Fruit fly (Drosophila melanogaster) whole organism, embryonic: ENCODE results near the gene Dhdds.

Experiments used
- Adf1 ChIP-seq: fragments of 200-800 bp; sonication (Bioruptor generic); IDR thresholded peaks from 2 replicates; pipeline ENCODE4 v1.3.6; 2022; ENCODE audit warnings: missing biosample characterization, missing genetic modification characterization
- Bgb ChIP-seq: fragments of 200-800 bp; sonication (Bioruptor generic); IDR thresholded peaks from 2 replicates; pipeline ENCODE4 v1.3.6; 2022; ENCODE audit warnings: missing biosample characterization, missing genetic modification characterization; ENCODE audit not compliant: partially characterized antibody
- CG11695 ChIP-seq: fragments of 200-800 bp; sonication (Bioruptor generic); IDR thresholded peaks from 3 replicates; pipeline ENCODE4 v1.3.6; 2022; ENCODE audit warnings: missing biosample characterization, missing genetic modification characterization
- CG12942 ChIP-seq: fragments of 200-800 bp; sonication (Bioruptor generic); optimal IDR thresholded peaks from 3 replicates; lab custom pipeline; 2016; ENCODE audit warnings: missing biosample characterization, missing genetic modification characterization
- CG14965 ChIP-seq: fragments of 200-800 bp; sonication (Bioruptor generic); optimal IDR thresholded peaks from 2 replicates; lab custom pipeline; 2016; ENCODE audit warnings: missing biosample characterization, missing genetic modification characterization, borderline replicate concordance
- CG15011 ChIP-seq: fragments of 200-800 bp; sonication (Bioruptor generic); optimal IDR thresholded peaks from 3 replicates; lab custom pipeline; 2018; ENCODE audit warnings: missing biosample characterization, mild to moderate bottlenecking, missing genetic modification characterization
- CG17385 ChIP-seq: fragments of 200-800 bp; sonication (Bioruptor generic); optimal IDR thresholded peaks from 3 replicates; lab custom pipeline; 2018; ENCODE audit warnings: missing biosample characterization, mild to moderate bottlenecking, missing genetic modification characterization
- CG2202 ChIP-seq: fragments of 200-800 bp; sonication (Bioruptor generic); optimal IDR thresholded peaks from 2 replicates; lab custom pipeline; 2018; ENCODE audit warnings: missing biosample characterization, mild to moderate bottlenecking, missing genetic modification characterization
- CG32767 ChIP-seq: fragments of 200-800 bp; sonication (Bioruptor generic); IDR thresholded peaks from 2 replicates; pipeline ENCODE4 v1.3.6; 2022; ENCODE audit warnings: missing biosample characterization, missing genetic modification characterization
- CG32772 ChIP-seq: fragments of 200-800 bp; sonication (Bioruptor generic); IDR thresholded peaks from 2 replicates; pipeline ENCODE4 v1.3.6; 2022; ENCODE audit warnings: missing biosample characterization, missing genetic modification characterization
- CG42726 ChIP-seq: fragments of 200-800 bp; sonication (Bioruptor generic); IDR thresholded peaks from 2 replicates; pipeline ENCODE4 v1.3.6; 2022; ENCODE audit warnings: missing biosample characterization, missing genetic modification characterization; ENCODE audit not compliant: partially characterized antibody
- CG6272 ChIP-seq: fragments of 200-800 bp; sonication (Bioruptor generic); IDR thresholded peaks from 2 replicates; pipeline ENCODE4 v1.3.6; 2022; ENCODE audit warnings: missing biosample characterization, missing genetic modification characterization
- CG6654 ChIP-seq: fragments of 200-800 bp; sonication (Bioruptor generic); optimal IDR thresholded peaks from 2 replicates; lab custom pipeline; 2017; ENCODE audit warnings: missing biosample characterization, mild to moderate bottlenecking, missing genetic modification characterization
- CG7963 ChIP-seq: fragments of 200-800 bp; sonication (Bioruptor generic); IDR thresholded peaks from 3 replicates; pipeline ENCODE4 v1.3.6; 2022; ENCODE audit warnings: missing biosample characterization, missing genetic modification characterization; ENCODE audit not compliant: partially characterized antibody
- CG8281 ChIP-seq: fragments of 200-800 bp; sonication (Bioruptor generic); optimal IDR thresholded peaks from 2 replicates; lab custom pipeline; 2018; ENCODE audit warnings: missing biosample characterization, mild to moderate bottlenecking, missing genetic modification characterization, moderate library complexity
- CG8478 ChIP-seq: fragments of >200 bp; optimal IDR thresholded peaks from 2 replicates; lab custom pipeline; 2018
- CG9609 ChIP-seq: fragments of 200-800 bp; sonication (Bioruptor generic); optimal IDR thresholded peaks from 3 replicates; lab custom pipeline; 2016; ENCODE audit warnings: missing biosample characterization, missing genetic modification characterization
- Chrac-16 ChIP-seq: fragments of 200-800 bp; sonication (Bioruptor generic); optimal IDR thresholded peaks from 3 replicates; lab custom pipeline; 2016; ENCODE audit warnings: missing biosample characterization, missing genetic modification characterization
- Ets65A ChIP-seq: fragments of 200-800 bp; sonication (Bioruptor generic); peaks from one replicate; lab custom pipeline; 2016; ENCODE audit warnings: missing biosample characterization, missing genetic modification characterization
- GATAe ChIP-seq: fragments of 200-800 bp; sonication (Bioruptor generic); conservative IDR thresholded peaks from 2 replicates; pipeline ENCODE4 v1.3.6; 2022; ENCODE audit warnings: missing biosample characterization, missing genetic modification characterization
- HLH54F ChIP-seq: fragments of 200-800 bp; sonication (Bioruptor generic); optimal IDR thresholded peaks from 3 replicates; lab custom pipeline; 2016; ENCODE audit warnings: missing biosample characterization, missing genetic modification characterization
- Max ChIP-seq: fragments of 200-800 bp; sonication (Bioruptor generic); optimal IDR thresholded peaks from 2 replicates; lab custom pipeline; 2016; ENCODE audit warnings: missing biosample characterization, mild to moderate bottlenecking, missing genetic modification characterization
- Meics ChIP-seq: fragments of 200-800 bp; sonication (Bioruptor generic); optimal IDR thresholded peaks from 2 replicates; lab custom pipeline; 2017; ENCODE audit warnings: missing biosample characterization, mild to moderate bottlenecking, missing genetic modification characterization
- Myb ChIP-seq: fragments of 200-800 bp; sonication (Bioruptor generic); optimal IDR thresholded peaks from 2 replicates; lab custom pipeline; 2016; ENCODE audit warnings: missing biosample characterization, missing genetic modification characterization
- NK7.1 ChIP-seq: fragments of 200-800 bp; sonication (Bioruptor generic); optimal IDR thresholded peaks from 3 replicates; lab custom pipeline; 2016; ENCODE audit warnings: missing biosample characterization, missing genetic modification characterization
- Nf-YB ChIP-seq: fragments of 200-800 bp; sonication (Bioruptor generic); optimal IDR thresholded peaks from 3 replicates; lab custom pipeline; 2019; ENCODE audit warnings: missing biosample characterization, mild to moderate bottlenecking, missing genetic modification characterization, moderate library complexity
- Rfx ChIP-seq: fragments of 200-800 bp; sonication (Bioruptor generic); IDR thresholded peaks from 2 replicates; pipeline ENCODE4 v1.3.6; 2022; ENCODE audit warnings: missing biosample characterization, missing genetic modification characterization
- Sox102F ChIP-seq: fragments of 200-800 bp; sonication (Bioruptor generic); optimal IDR thresholded peaks from 2 replicates; lab custom pipeline; 2018; ENCODE audit warnings: missing biosample characterization, mild to moderate bottlenecking, missing genetic modification characterization, moderate library complexity
- Stat92E ChIP-seq, 3 experiments: fragments of >200 bp in 2 of 3; fragments of 200-800 bp in 1 of 3; sonication (Bioruptor generic) in 1 of 3; optimal IDR thresholded peaks; 2 replicates each; lab custom pipeline; 2017 to 2019; ENCODE audit warnings: missing biosample characterization in 3 of 3, missing genetic modification characterization in 3 of 3, mild to moderate bottlenecking in 1 of 3, moderate library complexity in 1 of 3
- Tbp ChIP-seq: fragments of >200 bp; optimal IDR thresholded peaks from 2 replicates; lab custom pipeline; 2018; ENCODE audit warnings: missing biosample characterization, missing genetic modification characterization
- Trl ChIP-seq, 3 experiments: fragments of >200 bp in 2 of 3; fragments of 200-800 bp in 1 of 3; sonication (Bioruptor generic) in 1 of 3; optimal IDR thresholded peaks; 2 replicates in 1 of 3; 3 replicates in 2 of 3; lab custom pipeline; 2016 to 2017; ENCODE audit warnings: missing biosample characterization in 1 of 3, missing genetic modification characterization in 1 of 3
- al ChIP-seq: fragments of 200-800 bp; sonication (Bioruptor generic); IDR thresholded peaks from 2 replicates; pipeline ENCODE4 v1.3.6; 2022; ENCODE audit warnings: missing biosample characterization, missing genetic modification characterization
- aop ChIP-seq: fragments of 200-800 bp; sonication (Bioruptor generic); IDR thresholded peaks from 2 replicates; pipeline ENCODE4 v1.3.6; 2022; ENCODE audit warnings: missing biosample characterization, missing genetic modification characterization
- chinmo ChIP-seq: fragments of 200-800 bp; sonication (Bioruptor generic); IDR thresholded peaks from 4 replicates; pipeline ENCODE4 v1.3.6; 2022; ENCODE audit warnings: missing biosample characterization, missing genetic modification characterization; ENCODE audit not compliant: partially characterized antibody
- croc ChIP-seq: fragments of 200-800 bp; sonication (Bioruptor generic); conservative IDR thresholded peaks from 3 replicates; pipeline ENCODE4 v1.3.6; 2022; ENCODE audit warnings: missing biosample characterization, missing genetic modification characterization
- crp ChIP-seq, 2 experiments: fragments of 200-800 bp; sonication (Bioruptor generic); optimal IDR thresholded peaks; 2 replicates in 1 of 2; 3 replicates in 1 of 2; lab custom pipeline; 2017; ENCODE audit warnings: missing biosample characterization in 2 of 2, missing genetic modification characterization in 2 of 2, mild to moderate bottlenecking in 1 of 2, moderate library complexity in 1 of 2
- danr ChIP-seq: fragments of 200-800 bp; sonication (Bioruptor generic); IDR thresholded peaks from 2 replicates; pipeline ENCODE4 v1.3.6; 2022; ENCODE audit warnings: missing biosample characterization, missing genetic modification characterization
- dati ChIP-seq: fragments of 200-800 bp; sonication (Bioruptor generic); IDR thresholded peaks from 2 replicates; pipeline ENCODE4 v1.3.6; 2022; ENCODE audit warnings: missing biosample characterization, missing genetic modification characterization
- dm ChIP-seq: fragments of 200-800 bp; sonication (Bioruptor generic); optimal IDR thresholded peaks from 3 replicates; lab custom pipeline; 2016; ENCODE audit warnings: missing biosample characterization, missing genetic modification characterization
- esg ChIP-seq: fragments of 200-800 bp; sonication (Bioruptor generic); conservative IDR thresholded peaks from 2 replicates; pipeline ENCODE4 v1.3.6; 2022; ENCODE audit warnings: missing biosample characterization, missing genetic modification characterization
- fd64A ChIP-seq: fragments of 200-800 bp; sonication (Bioruptor generic); optimal IDR thresholded peaks from 3 replicates; lab custom pipeline; 2018; ENCODE audit warnings: missing biosample characterization, mild to moderate bottlenecking, missing genetic modification characterization
- fru ChIP-seq: fragments of >200 bp; optimal IDR thresholded peaks from 2 replicates; lab custom pipeline; 2017
- gsb-n ChIP-seq: fragments of 200-800 bp; sonication (Bioruptor generic); optimal IDR thresholded peaks from 3 replicates; lab custom pipeline; 2018; ENCODE audit warnings: missing biosample characterization, mild to moderate bottlenecking, missing genetic modification characterization
- ken ChIP-seq: fragments of 200-800 bp; sonication (Bioruptor generic); IDR thresholded peaks from 3 replicates; pipeline ENCODE4 v1.3.6; 2022; ENCODE audit warnings: missing biosample characterization, missing genetic modification characterization
- lmd ChIP-seq: fragments of 200-800 bp; sonication (Bioruptor generic); IDR thresholded peaks from 2 replicates; pipeline ENCODE4 v1.3.6; 2022; ENCODE audit warnings: missing biosample characterization, missing genetic modification characterization
- peb ChIP-seq: fragments of 200-800 bp; sonication (Bioruptor generic); IDR thresholded peaks from 2 replicates; pipeline ENCODE4 v1.3.6; 2022; ENCODE audit warnings: missing biosample characterization, missing genetic modification characterization
- row ChIP-seq: fragments of 200-800 bp; sonication (Bioruptor generic); IDR thresholded peaks from 3 replicates; pipeline ENCODE4 v1.3.6; 2022; ENCODE audit warnings: missing biosample characterization, missing genetic modification characterization
- scrt ChIP-seq: fragments of 200-800 bp; sonication (Bioruptor generic); optimal IDR thresholded peaks from 2 replicates; lab custom pipeline; 2018; ENCODE audit warnings: missing biosample characterization, mild to moderate bottlenecking, missing genetic modification characterization, moderate library complexity
- sd ChIP-seq: fragments of 200-800 bp; sonication (Bioruptor generic); optimal IDR thresholded peaks from 3 replicates; lab custom pipeline; 2018; ENCODE audit warnings: missing biosample characterization, mild to moderate bottlenecking, missing genetic modification characterization, moderate library complexity
- stc ChIP-seq: fragments of 200-800 bp; sonication (Bioruptor generic); IDR thresholded peaks from 2 replicates; pipeline ENCODE4 v1.3.6; 2022; ENCODE audit warnings: missing biosample characterization, missing genetic modification characterization
- usp ChIP-seq: fragments of >200 bp; optimal IDR thresholded peaks from 2 replicates; lab custom pipeline; 2017; ENCODE audit warnings: missing biosample characterization, missing genetic modification characterization

The Dhdds gene

dm6 chrX:7934679-7935078, 1.5 kb upstream of the Dhdds start, which contains the start of gene RpS14b (continued):
- TF ChIP-seq CG7963 (GFP tag; lab: Robert Waterston, UW) (0 out of 3 replicates have a peak, but pooled peaks have one; percentile 43), Max (peak; percentile 51), CG42726 (GFP tag; lab: Robert Waterston, UW) (peak; percentile 70; the same call in 1 of the 2 replicates), peb (GFP tag; lab: Robert Waterston, UW) (no peak), crp (GFP tag; optimal IDR thresholded peaks at IDR 0.05; lab: Kevin White, UChicago) (peak in 1 of 2 experiments; percentile 80), dati (peak; percentile 41; the same call in 1 of the 2 replicates), Chrac-16 (GFP tag; lab: Kevin White, UChicago) (peak; percentile 27), Bgb (GFP tag; lab: Robert Waterston, UW) (peak; percentile 69), CG6654 (no peak), CG17385 (GFP tag; lab: Kevin White, UChicago) (peak; percentile 66), usp (GFP tag; lab: Kevin White, UChicago) (no peak), GATAe (GFP tag; lab: Robert Waterston, UW) (no peak), CG2202 (tag; lab: Kevin White, UChicago) (no peak), CG8478 (no peak), sd (tag; lab: Kevin White, UChicago) (peak; percentile 21), CG32772 (peak; percentile 60), fru (lab: Kevin White, UChicago) (no peak), Trl (optimal IDR thresholded peaks at IDR 0.05; lab: Kevin White, UChicago) (no peak), Trl (GFP tag; optimal IDR thresholded peaks at IDR 0.05; lab: Kevin White, UChicago) (peak; percentile 69), CG14965 (GFP tag; lab: Kevin White, UChicago) (no peak), croc (no peak), NK7.1 (GFP tag; lab: Kevin White, UChicago) (peak; percentile 43), Myb (GFP tag; lab: Kevin White, UChicago) (peak; percentile 48), Meics (GFP tag; lab: Kevin White, UChicago) (peak; percentile 85), gsb-n (tag; lab: Kevin White, UChicago) (peak; percentile 10), Rfx (GFP tag; lab: Robert Waterston, UW) (peak; percentile 88), CG8281 (tag; lab: Kevin White, UChicago) (no peak), Nf-YB (GFP tag; lab: Kevin White, UChicago) (peak; percentile 58), lmd (no peak; the same call in 1 of the 2 replicates), esg (GFP tag; lab: Robert Waterston, UW) (0 out of 2 replicates have a peak, but pooled peaks have one; percentile 5), stc (GFP tag; lab: Robert Waterston, UW) (peak; percentile 65; the same call in 1 of the 2 replicates), chinmo (peak; percentile 65; the same call in 1 of the 4 replicates), CG12942 (GFP tag; lab: Kevin White, UChicago) (peak; percentile 44), scrt (GFP tag; lab: Kevin White, UChicago) (peak; percentile 51), CG15011 (GFP tag; lab: Kevin White, UChicago) (peak; percentile 31), Ets65A (GFP tag; lab: Kevin White, UChicago) (peak; percentile 86), ken (GFP tag; lab: Robert Waterston, UW) (peak; percentile 60; the same call in 1 of the 3 replicates), aop (GFP tag; lab: Robert Waterston, UW) (no peak), row (peak; percentile 53), danr (0 out of 2 replicates have a peak, but pooled peaks have one; percentile 13), al (peak; percentile 38; the same call in 1 of the 2 replicates), Stat92E (GFP tag; optimal IDR thresholded peaks at IDR 0.05; lab: Kevin White, UChicago) (no peak), dm (GFP tag; lab: Kevin White, UChicago) (peak; percentile 80), CG32767 (peak; percentile 51; the same call in 1 of the 2 replicates), CG11695 (GFP tag; lab: Robert Waterston, UW) (no peak), CG6272 (GFP tag; lab: Robert Waterston, UW) (peak; percentile 41; the same call in 1 of the 2 replicates), Sox102F (GFP tag; lab: Kevin White, UChicago) (no peak), HLH54F (GFP tag; lab: Kevin White, UChicago) (peak; percentile 45), fd64A (peak; percentile 33), Tbp (GFP tag; lab: Kevin White, UChicago) (no peak), CG9609 (peak; percentile 53), Adf1 (GFP tag; lab: Robert Waterston, UW) (peak; percentile 54)
